Worm (Caenorhabditis elegans) whole organism, L1 larva: ENCODE results near the gene adt-2.

Experiments
- C04F5.9 ChIP-seq: sonication (generic microtip); optimal IDR thresholded peaks from 2 replicates; lab custom pipeline; 2016; ENCODE audit warnings: missing genetic modification characterization, missing compliant biosample characterization
- C16A3.4 ChIP-seq: fragments of 150-350 bp; optimal IDR thresholded peaks from 2 replicates; lab custom pipeline; 2014; ENCODE audit warnings: missing biosample characterization, missing genetic modification characterization
- blmp-1 ChIP-seq: fragments of 150-350 bp; optimal IDR thresholded peaks from 2 replicates; lab custom pipeline; 2014; ENCODE audit warnings: missing biosample characterization, missing genetic modification characterization
- dpl-1 ChIP-seq, 3 experiments: fragments of 150-350 bp in 2 of 3; sonication (generic microtip) in 1 of 3; optimal IDR thresholded peaks; 2 replicates each; lab custom pipeline; 2014 to 2017; ENCODE audit warnings: missing biosample characterization in 3 of 3, missing genetic modification characterization in 3 of 3, missing genetic modification reagents in 3 of 3
- efl-1 ChIP-seq, 4 experiments: fragments of 150-350 bp; optimal IDR thresholded peaks in 3 of 4; peaks in 1 of 4; 1 replicate in 1 of 4; 2 replicates in 3 of 4; lab custom pipeline; 2014; ENCODE audit warnings: missing biosample characterization in 2 of 4, missing genetic modification characterization in 2 of 4, missing genetic modification reagents in 2 of 4
- egl-27 ChIP-seq, 2 experiments: fragments of 150-350 bp in 1 of 2; sonication (generic microtip); optimal IDR thresholded peaks; 3 replicates each; lab custom pipeline; 2017 to 2018; ENCODE audit warnings: missing biosample characterization in 2 of 2, missing genetic modification characterization in 2 of 2, missing genetic modification reagents in 2 of 2
- elt-2 ChIP-seq: sonication (generic microtip); optimal IDR thresholded peaks from 2 replicates; lab custom pipeline; 2016; ENCODE audit warnings: missing genetic modification characterization, mild to moderate bottlenecking, inconsistent platforms, missing compliant biosample characterization, missing genetic modification reagents
- elt-3 ChIP-seq, 6 experiments: fragments of 150-350 bp in 1 of 6; sonication (generic microtip); optimal IDR thresholded peaks; 2 replicates each; lab custom pipeline; 2017 to 2018; ENCODE audit warnings: missing biosample characterization in 6 of 6, missing genetic modification characterization in 6 of 6, inconsistent platforms in 1 of 6
- ets-5 ChIP-seq: fragments of 200-800 bp; sonication (Bioruptor generic); IDR thresholded peaks from 2 replicates; pipeline ENCODE4 v1.3.6; 2022; ENCODE audit warnings: missing genetic modification characterization, missing compliant biosample characterization
- fkh-8 ChIP-seq: sonication (generic microtip); optimal IDR thresholded peaks from 2 replicates; lab custom pipeline; 2016; ENCODE audit warnings: mild to moderate bottlenecking, missing genetic modification characterization, missing compliant biosample characterization
- irx-1 ChIP-seq: sonication (generic microtip); optimal IDR thresholded peaks from 2 replicates; lab custom pipeline; 2016; ENCODE audit warnings: missing genetic modification characterization, missing compliant biosample characterization
- isw-1 ChIP-seq: fragments of 200-800 bp; sonication (Bioruptor generic); IDR thresholded peaks from 2 replicates; pipeline ENCODE4 v1.3.6; 2022; ENCODE audit warnings: missing genetic modification characterization, missing compliant biosample characterization
- lin-14 ChIP-seq: fragments of 200-800 bp; sonication (Bioruptor generic); optimal IDR thresholded peaks from 2 replicates; lab custom pipeline; 2018; ENCODE audit warnings: mild to moderate bottlenecking, missing genetic modification characterization, moderate library complexity, missing compliant biosample characterization
- nhr-28 ChIP-seq: fragments of 150-350 bp; optimal IDR thresholded peaks from 2 replicates; lab custom pipeline; 2014; ENCODE audit warnings: missing biosample characterization, missing genetic modification characterization
- nhr-71 ChIP-seq: sonication (generic microtip); optimal IDR thresholded peaks from 2 replicates; lab custom pipeline; 2016; ENCODE audit warnings: mild to moderate bottlenecking, missing genetic modification characterization, moderate library complexity, missing compliant biosample characterization
- nhr-76 ChIP-seq: sonication (generic microtip); optimal IDR thresholded peaks from 2 replicates; lab custom pipeline; 2017; ENCODE audit warnings: missing biosample characterization, missing genetic modification characterization
- nhr-84 ChIP-seq: sonication (generic microtip); optimal IDR thresholded peaks from 2 replicates; lab custom pipeline; 2017; ENCODE audit warnings: missing biosample characterization, missing genetic modification characterization
- nhr-85 ChIP-seq: sonication (generic microtip); peaks from one replicate; lab custom pipeline; 2016; ENCODE audit warnings: missing genetic modification characterization, inconsistent platforms, missing compliant biosample characterization
- pag-3 ChIP-seq: sonication (generic microtip); optimal IDR thresholded peaks from 2 replicates; lab custom pipeline; 2017; ENCODE audit warnings: missing genetic modification characterization, mild to moderate bottlenecking, missing compliant biosample characterization, antibody characterized with exemption, borderline replicate concordance; ENCODE audit not compliant: insufficient read depth
- rnt-1 ChIP-seq: sonication (generic microtip); optimal IDR thresholded peaks from 2 replicates; lab custom pipeline; 2016; ENCODE audit warnings: mild to moderate bottlenecking, missing genetic modification characterization, moderate library complexity, missing compliant biosample characterization
- skn-1 ChIP-seq: fragments of 150-350 bp; optimal IDR thresholded peaks from 2 replicates; lab custom pipeline; 2014; ENCODE audit warnings: missing biosample characterization, missing genetic modification characterization
- snpc-4 ChIP-seq: fragments of 150-350 bp; optimal IDR thresholded peaks from 2 replicates; lab custom pipeline; 2014; ENCODE audit warnings: missing biosample characterization, missing genetic modification characterization
- sptf-1 ChIP-seq: fragments of 150-350 bp; optimal IDR thresholded peaks from 2 replicates; lab custom pipeline; 2014; ENCODE audit warnings: missing biosample characterization, missing genetic modification characterization
- sup-37 ChIP-seq: fragments of 200-800 bp; sonication (Bioruptor generic); optimal IDR thresholded peaks from 2 replicates; lab custom pipeline; 2018; ENCODE audit warnings: mild to moderate bottlenecking, missing genetic modification characterization, missing compliant biosample characterization
- swsn-7 ChIP-seq: sonication (generic microtip); optimal IDR thresholded peaks from 2 replicates; lab custom pipeline; 2016; ENCODE audit warnings: missing genetic modification characterization, missing compliant biosample characterization

Gene adt-2

DNA sequence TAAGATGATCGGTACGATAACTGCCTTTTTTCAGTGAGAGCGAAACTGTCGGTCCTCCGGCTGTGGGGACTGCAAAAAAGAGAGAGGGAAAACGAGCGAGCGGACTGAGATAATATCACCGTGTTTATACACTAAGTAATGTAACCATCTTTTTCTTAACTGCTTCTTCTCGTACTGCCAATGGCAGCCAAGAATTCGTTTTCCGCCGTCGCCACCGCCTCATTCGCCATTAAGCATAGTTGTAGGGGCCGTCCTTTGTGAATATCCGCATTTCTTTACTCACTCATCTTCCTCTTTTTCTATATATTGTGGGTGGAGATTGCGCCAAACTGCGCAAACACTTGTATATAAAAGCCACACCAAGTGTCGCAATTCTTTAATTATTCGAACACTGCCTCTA, 39.5 kb upstream of the adt-2 start, which contains the start of gene col-174:
Gene col-174 (plus strand): TSS at position 301 of the 400 bp plus-strand sequence.
- TF ChIP-seq ets-5 (GFP tag; lab: Robert Waterston, UW) (no peak), nhr-85 (tag; lab: Kevin White, UChicago) (peak; percentile 5), lin-14 (GFP tag; lab: Kevin White, UChicago) (peak; percentile 4), blmp-1 (tag; lab: Kevin White, UChicago) (peak; percentile 67)

DNA sequence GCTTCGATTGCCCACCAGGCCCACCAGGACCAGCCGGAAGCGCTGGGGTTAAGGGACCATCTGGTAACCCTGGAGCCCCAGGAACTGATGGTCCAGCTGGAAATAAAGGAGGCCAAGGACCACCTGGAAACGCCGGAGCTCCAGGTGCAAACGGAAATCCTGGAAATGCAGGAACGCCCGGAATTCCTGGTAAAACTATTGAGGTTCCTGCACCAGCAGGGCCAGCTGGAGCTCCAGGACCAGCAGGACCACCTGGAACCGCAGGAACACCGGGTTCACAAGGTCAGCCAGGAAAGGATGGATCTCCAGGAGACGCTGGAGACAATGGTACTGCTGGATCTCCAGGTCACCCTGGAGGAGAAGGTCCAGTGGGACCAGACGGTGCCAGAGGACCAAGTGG, 38.3 kb upstream of the adt-2 start:
- TF ChIP-seq nhr-28 (tag; lab: Kevin White, UChicago) (no peak), egl-27 (tag; optimal IDR thresholded peaks at IDR 0.05; lab: Kevin White, UChicago) (no peak)

DNA sequence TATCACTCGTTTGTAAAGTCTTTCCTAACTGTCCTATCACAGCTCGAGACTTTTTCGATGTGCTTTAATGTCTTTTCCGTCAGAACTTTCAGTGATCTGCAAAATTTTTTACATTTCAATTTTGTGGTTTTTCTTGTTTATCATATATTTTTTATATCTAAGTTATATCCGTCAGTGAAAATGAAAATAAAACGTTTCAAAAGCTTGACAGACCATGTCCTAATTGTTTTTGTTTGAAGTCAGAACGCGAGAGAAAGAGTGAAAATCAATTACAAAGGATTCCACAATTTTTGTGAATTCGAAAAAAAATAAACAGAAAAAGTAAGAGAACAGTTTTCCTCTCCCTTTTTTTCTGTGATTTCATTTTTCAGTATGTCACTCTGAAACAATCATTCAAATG, 37.9 kb upstream of the adt-2 start, which contains the start of gene F46C8.1:
Gene F46C8.1 (plus strand): TSS at position 301 of the 400 bp plus-strand sequence.
- TF ChIP-seq pag-3: no peak
- TF ChIP-seq nhr-71 (tag; lab: Kevin White, UChicago): no peak
- no peak for TF ChIP-seq dpl-1 (GFP tag; optimal IDR thresholded peaks at IDR 0.05; lab: Kevin White, UChicago)
- no peak for TF ChIP-seq isw-1 (GFP tag; lab: Robert Waterston, UW)
- no peak for TF ChIP-seq fkh-8 (tag; lab: Kevin White, UChicago)
- no peak for TF ChIP-seq swsn-7 (tag; lab: Kevin White, UChicago)
- TF ChIP-seq nhr-76 (tag; lab: Kevin White, UChicago): no peak
- no peak for TF ChIP-seq C04F5.9 (tag; lab: Kevin White, UChicago)
- TF ChIP-seq sup-37 (GFP tag; lab: Kevin White, UChicago): no peak
- TF ChIP-seq nhr-85 (tag; lab: Kevin White, UChicago): no peak
- no peak for TF ChIP-seq rnt-1 (tag; lab: Kevin White, UChicago)
- TF ChIP-seq skn-1 (tag; lab: Kevin White, UChicago): no peak
- no peak for TF ChIP-seq nhr-84 (tag; lab: Kevin White, UChicago)
- no peak for TF ChIP-seq sptf-1 (tag; lab: Kevin White, UChicago)

DNA sequence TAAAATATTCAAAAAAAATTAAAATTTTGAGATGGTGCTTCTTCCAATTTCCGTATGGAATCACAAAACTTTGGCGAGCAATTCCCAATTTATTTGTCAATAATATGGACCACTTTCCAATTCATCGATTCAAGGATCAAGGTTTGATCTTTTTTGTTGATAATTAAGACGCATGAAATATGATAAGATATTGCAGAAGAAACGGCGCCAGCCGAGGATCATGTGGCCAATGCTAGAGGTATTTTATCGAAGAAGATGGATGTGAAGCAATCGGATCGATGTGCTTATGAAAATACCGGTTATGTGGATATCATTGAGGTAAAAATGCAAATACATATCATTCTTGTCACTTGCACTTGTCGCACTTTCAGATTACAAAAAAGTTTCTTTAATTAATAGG, 35.6 kb upstream of the adt-2 start:
- TF ChIP-seq efl-1 (optimal IDR thresholded peaks at IDR 0.05; lab: Kevin White, UChicago): no peak
- TF ChIP-seq efl-1 (GFP tag; optimal IDR thresholded peaks at IDR 0.05 in 1 of 2; lab: Kevin White, UChicago): peak in 1 of 2 experiments; percentile 90
- peak in 1 of 6 experiments; percentile 51 for TF ChIP-seq elt-3 (tag; optimal IDR thresholded peaks at IDR 0.05; lab: Kevin White, UChicago)
- no peak for TF ChIP-seq irx-1 (tag; lab: Kevin White, UChicago)
- peak; percentile 63 for TF ChIP-seq blmp-1 (tag; lab: Kevin White, UChicago)
- peak; percentile 28 for TF ChIP-seq nhr-85 (tag; lab: Kevin White, UChicago)

DNA sequence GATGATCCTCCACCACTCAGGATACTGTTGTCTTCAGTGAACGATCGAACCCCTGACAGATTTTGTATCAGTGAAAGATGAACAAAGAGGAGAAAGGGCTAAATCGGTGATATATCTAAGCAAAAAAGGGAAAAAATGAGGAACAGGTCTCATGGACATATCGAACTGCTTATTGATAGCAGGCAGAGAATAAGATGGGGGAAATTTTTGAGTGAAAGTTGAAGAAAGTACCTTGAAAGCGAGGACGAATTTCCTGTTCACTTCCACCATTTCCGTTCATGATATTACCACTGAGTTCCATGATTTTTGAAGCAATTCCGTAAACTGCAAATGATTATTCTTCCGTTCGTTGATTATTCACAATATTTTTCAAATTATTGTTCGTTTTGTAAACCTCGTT, 32.7 kb upstream of the adt-2 start:
- TF ChIP-seq blmp-1 (tag; lab: Kevin White, UChicago) (peak; percentile 89), C16A3.4 (no peak)

DNA sequence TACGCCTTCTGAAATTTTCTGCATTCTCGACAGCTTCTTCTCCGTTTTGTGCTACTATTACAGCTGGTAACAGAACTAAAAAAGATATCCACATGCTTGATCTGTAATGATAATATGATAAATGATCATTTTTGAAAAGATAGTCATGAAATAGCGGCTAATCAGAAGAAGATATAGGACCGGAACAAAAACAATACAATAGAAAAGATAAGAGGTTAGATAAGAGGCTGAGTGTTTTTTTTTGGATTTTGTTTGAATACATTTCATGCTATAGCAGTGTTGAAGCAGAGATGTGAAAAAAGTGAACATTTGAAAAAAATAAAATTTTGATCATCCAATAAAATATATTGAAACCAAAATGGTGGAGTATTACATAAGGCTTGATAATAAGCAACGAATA, 31.7 kb upstream of the adt-2 start, which contains the start of gene F46C8.8:
Gene F46C8.8 (minus strand): TSS at position 101 of the 400 bp plus-strand sequence.
- TF ChIP-seq nhr-85 (tag; lab: Kevin White, UChicago) (peak; percentile 55), snpc-4 (tag; lab: Kevin White, UChicago) (no peak), elt-3 (tag; optimal IDR thresholded peaks at IDR 0.05; lab: Kevin White, UChicago) (peak in 1 of 6 experiments; percentile 10)

DNA sequence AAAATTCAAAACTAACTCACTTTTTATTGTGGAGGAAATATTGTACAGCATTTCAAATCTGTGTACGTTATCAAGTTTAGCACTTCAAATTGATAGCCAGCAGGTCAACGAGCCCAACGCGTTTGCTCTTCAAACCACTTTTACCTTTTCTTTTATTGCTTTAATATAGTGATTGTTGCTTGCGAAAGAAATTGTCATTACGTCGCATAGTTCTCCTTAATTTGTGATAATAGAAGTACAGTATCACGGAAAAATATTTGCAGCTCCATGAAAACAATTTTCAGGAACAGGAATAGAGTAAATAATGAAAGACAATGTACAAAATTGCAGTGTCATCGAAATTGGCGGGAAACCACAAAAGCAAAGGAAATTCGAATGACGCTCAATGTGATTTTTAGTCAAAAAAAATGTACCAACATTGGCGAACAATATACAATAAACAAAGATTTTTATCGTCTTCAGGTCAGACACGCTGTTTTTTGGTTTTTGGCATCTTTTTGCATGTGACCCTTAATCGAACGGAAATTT, 27.0 kb upstream of the adt-2 start, which contains the start of the genes PDB1.1 and F08C6.5:
Gene PDB1.1 (minus strand): TSS at position 158 of the 528 bp plus-strand sequence.
Gene F08C6.5 (plus strand): TSS at position 478 of the 528 bp plus-strand sequence.
- TF ChIP-seq elt-2 (tag; lab: Kevin White, UChicago) (peak; percentile 43), nhr-71 (tag; lab: Kevin White, UChicago) (no peak)

DNA sequence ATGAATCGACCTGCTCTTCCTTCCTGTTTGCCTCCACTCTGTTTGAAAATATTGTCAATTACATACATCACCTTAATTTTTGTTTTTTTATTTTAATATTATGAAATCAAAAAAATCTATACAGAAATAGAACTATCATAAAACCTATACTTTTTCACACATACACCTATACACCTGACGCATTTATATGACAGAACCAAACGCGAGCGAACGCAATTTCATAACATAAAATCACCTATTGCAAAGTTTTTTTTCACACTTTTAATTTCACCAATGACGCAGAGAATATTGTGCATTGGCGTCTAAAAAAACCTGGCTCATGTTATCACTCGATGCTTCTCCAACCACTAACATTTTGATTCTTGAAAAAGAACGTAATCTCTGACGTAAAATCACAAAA, 24.0 kb upstream of the adt-2 start:
- no peak for TF ChIP-seq irx-1 (tag; lab: Kevin White, UChicago)
- TF ChIP-seq skn-1 (tag; lab: Kevin White, UChicago): peak; percentile 18
